Fruit fly (Drosophila melanogaster) whole organism, wandering third instar larva: ENCODE results near the gene Ifrd1.

Source experiments
- Abd-B ChIP-seq: fragments of >200 bp; optimal IDR thresholded peaks from 2 replicates; lab custom pipeline; 2017; ENCODE audit warnings: missing biosample characterization, missing genetic modification characterization
- CG32264 ChIP-seq: fragments of 200-800 bp; sonication (Bioruptor generic); optimal IDR thresholded peaks from 2 replicates; lab custom pipeline; 2016; ENCODE audit warnings: missing biosample characterization, missing genetic modification characterization
- CrebA ChIP-seq: fragments of 200-800 bp; sonication (Bioruptor generic); optimal IDR thresholded peaks from 2 replicates; lab custom pipeline; 2016; ENCODE audit warnings: missing biosample characterization, mild to moderate bottlenecking, missing genetic modification characterization, borderline replicate concordance
- Dfd ChIP-seq: fragments of >200 bp; optimal IDR thresholded peaks from 2 replicates; lab custom pipeline; 2017; ENCODE audit warnings: missing biosample characterization, missing genetic modification characterization
- Dif ChIP-seq: fragments of 200-275, 200-300 bp; sonication (Bioruptor generic); optimal IDR thresholded peaks from 2 replicates; lab custom pipeline; 2018; ENCODE audit warnings: missing biosample characterization, missing genetic modification characterization; ENCODE audit not compliant: partially characterized antibody
- GATAd ChIP-seq: sonication (Bioruptor generic); optimal IDR thresholded peaks from 2 replicates; lab custom pipeline; 2016; ENCODE audit warnings: missing biosample characterization, missing genetic modification characterization
- Hnf4 ChIP-seq: fragments of 200-800 bp; sonication (Bioruptor generic); optimal IDR thresholded peaks from 2 replicates; lab custom pipeline; 2016; ENCODE audit warnings: missing biosample characterization, mild to moderate bottlenecking, missing genetic modification characterization
- Hr78 ChIP-seq: fragments of >200 bp; optimal IDR thresholded peaks from 2 replicates; lab custom pipeline; 2017; ENCODE audit warnings: missing biosample characterization, missing genetic modification characterization
- Hr83 ChIP-seq: fragments of 200-300 bp; sonication (Bioruptor generic); optimal IDR thresholded peaks from 2 replicates; lab custom pipeline; 2016; ENCODE audit warnings: missing biosample characterization, mild to moderate bottlenecking, missing genetic modification characterization, moderate library complexity; ENCODE audit not compliant: poor library complexity, severe bottlenecking
- Myc ChIP-seq: fragments of >200 bp; optimal IDR thresholded peaks from 2 replicates; lab custom pipeline; 2017
- N ChIP-seq: fragments of >200 bp; optimal IDR thresholded peaks from 2 replicates; lab custom pipeline; 2018; ENCODE audit warnings: missing biosample characterization, missing external identifiers, missing genetic modification characterization
- OdsH ChIP-seq: fragments of 200-800 bp; sonication (Bioruptor generic); optimal IDR thresholded peaks from 2 replicates; lab custom pipeline; 2016; ENCODE audit warnings: missing biosample characterization, mild to moderate bottlenecking, missing genetic modification characterization
- Rel ChIP-seq, 2 experiments: fragments of 200-800 bp; sonication (Bioruptor generic) in 1 of 2; optimal IDR thresholded peaks; 2 replicates in 1 of 2; 3 replicates in 1 of 2; lab custom pipeline; 2016 to 2019; ENCODE audit warnings: mild to moderate bottlenecking in 2 of 2, missing biosample characterization in 2 of 2, missing genetic modification characterization in 2 of 2, moderate library complexity in 1 of 2
- Sp1 ChIP-seq: fragments of 200-800 bp; sonication (Bioruptor generic); optimal IDR thresholded peaks from 3 replicates; lab custom pipeline; 2019; ENCODE audit warnings: missing biosample characterization, mild to moderate bottlenecking, missing genetic modification characterization, moderate library complexity
- Vsx2 ChIP-seq: fragments of 200-300, 225-300 bp; sonication (Bioruptor generic); optimal IDR thresholded peaks from 2 replicates; lab custom pipeline; 2018; ENCODE audit warnings: missing biosample characterization, missing genetic modification characterization; ENCODE audit not compliant: partially characterized antibody
- dl ChIP-seq, 2 experiments: fragments of 175-275, 200-275 bp in 1 of 2; fragments of 200-275 bp in 1 of 2; sonication (Bioruptor generic); optimal IDR thresholded peaks; lab custom pipeline; 2018; ENCODE audit warnings: mild to moderate bottlenecking in 2 of 2, missing biosample characterization in 2 of 2, missing genetic modification characterization in 2 of 2, moderate library complexity in 2 of 2; ENCODE audit not compliant: partially characterized antibody in 2 of 2, insufficient read depth in 1 of 2
- foxo ChIP-seq, 2 experiments: fragments of 200-800 bp; sonication (Bioruptor generic); optimal IDR thresholded peaks; 2 replicates in 1 of 2; 3 replicates in 1 of 2; lab custom pipeline; 2016 to 2017; ENCODE audit warnings: missing biosample characterization in 2 of 2, missing genetic modification characterization in 2 of 2
- h ChIP-seq: fragments of 200-800 bp; sonication (Bioruptor generic); optimal IDR thresholded peaks from 3 replicates; lab custom pipeline; 2016; ENCODE audit warnings: missing biosample characterization, mild to moderate bottlenecking, missing genetic modification characterization
- jim ChIP-seq: fragments of 175-275, 200-325 bp; sonication (Bioruptor generic); optimal IDR thresholded peaks from 2 replicates; lab custom pipeline; 2016; ENCODE audit warnings: missing biosample characterization, mild to moderate bottlenecking, missing genetic modification characterization
- lola ChIP-seq: fragments of >200 bp; optimal IDR thresholded peaks from 2 replicates; lab custom pipeline; 2017; ENCODE audit warnings: missing biosample characterization, missing genetic modification characterization
- psq ChIP-seq: fragments of 200-800 bp; sonication (Bioruptor generic); optimal IDR thresholded peaks from 3 replicates; lab custom pipeline; 2017; ENCODE audit warnings: missing biosample characterization, mild to moderate bottlenecking, missing genetic modification characterization, moderate library complexity
- rgr ChIP-seq: fragments of 200-800 bp; sonication (Bioruptor generic); optimal IDR thresholded peaks from 3 replicates; lab custom pipeline; 2016; ENCODE audit warnings: missing biosample characterization, mild to moderate bottlenecking, missing genetic modification characterization
- sv ChIP-seq: fragments of 200-800 bp; sonication (Bioruptor generic); optimal IDR thresholded peaks from 3 replicates; lab custom pipeline; 2016; ENCODE audit warnings: missing biosample characterization, missing genetic modification characterization
- woc ChIP-seq: sonication (Bioruptor generic); optimal IDR thresholded peaks from 2 replicates; lab custom pipeline; 2016; ENCODE audit warnings: missing biosample characterization, mild to moderate bottlenecking, missing genetic modification characterization

Gene Ifrd1

DNA sequence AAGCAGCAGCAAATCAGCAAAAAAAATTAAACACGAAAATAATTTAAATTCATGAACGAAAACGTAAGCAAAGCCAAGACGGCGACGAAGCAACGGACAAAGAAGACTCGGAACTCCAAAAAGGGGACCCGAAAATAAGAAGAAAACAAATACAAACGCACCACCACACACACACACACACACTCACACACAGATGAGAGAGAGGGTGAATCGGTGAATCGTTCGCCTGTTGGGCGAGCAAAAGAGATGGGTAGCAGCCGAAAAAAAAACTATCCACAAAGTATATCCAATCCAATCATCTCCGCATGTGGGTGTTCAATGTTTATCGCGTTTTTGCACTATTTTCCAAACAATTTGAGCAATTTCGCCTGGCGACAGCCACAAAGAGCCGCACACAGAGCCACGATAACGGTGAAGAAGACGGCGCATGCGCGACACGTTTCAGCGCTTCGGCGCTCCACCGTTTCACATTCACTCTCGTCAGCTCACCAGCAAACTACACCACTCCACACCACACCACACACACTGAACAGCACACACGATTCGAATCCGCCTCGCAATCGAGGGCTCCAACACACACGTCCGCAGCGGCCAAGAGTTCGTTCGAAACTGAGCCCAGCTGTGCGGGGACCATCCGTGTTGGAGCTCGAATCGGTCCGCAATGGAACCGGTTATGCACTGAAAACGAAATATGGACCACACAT lies 44.5 kb downstream of the Ifrd1 start, which contains the start of gene Duox:
Gene Duox (minus strand): TSS at position 612 of the 704 bp plus-strand sequence.
- no peak for TF ChIP-seq Hnf4
- peak; percentile 78 for TF ChIP-seq Dif (GFP tag; lab: Kevin White, UChicago)
- peak; percentile 89 for TF ChIP-seq psq (GFP tag; lab: Kevin White, UChicago)
- peak; percentile 74 for TF ChIP-seq Hr83 (GFP tag; lab: Kevin White, UChicago)
- peak; percentile 7 for TF ChIP-seq Vsx2 (GFP tag; lab: Kevin White, UChicago)
- TF ChIP-seq jim: peak; percentile 45
- TF ChIP-seq woc (GFP tag; lab: Kevin White, UChicago): no peak
- peak; percentile 12 to 32 for TF ChIP-seq dl (GFP tag; optimal IDR thresholded peaks at IDR 0.05; lab: Kevin White, UChicago; ENCODE audit: insufficient read depth in 1 of 2, partially characterized antibody in 2 of 2)
- TF ChIP-seq OdsH (GFP tag; lab: Kevin White, UChicago): no peak

DNA sequence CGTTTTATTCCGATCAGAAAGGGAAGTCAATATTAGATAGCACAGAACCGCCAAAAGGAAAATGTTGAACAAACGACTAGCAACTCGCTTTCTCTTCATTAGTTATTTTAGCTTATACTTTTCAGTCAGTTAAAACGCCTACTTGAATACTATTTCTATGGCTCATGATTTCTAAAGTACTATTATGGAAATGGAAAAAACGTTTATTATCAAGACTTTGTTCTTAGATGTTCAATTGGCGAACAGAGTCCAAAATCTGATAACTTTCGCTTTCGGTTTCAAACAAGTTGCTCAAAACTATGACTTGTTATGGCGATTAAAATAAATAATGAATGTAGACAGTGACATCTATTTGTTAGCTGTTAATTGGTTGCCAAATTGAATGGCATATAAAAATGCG lies 48.9 kb downstream of the Ifrd1 start, which contains the start of gene CG3123:
Gene CG3123 (minus strand): TSS at position 101 of the 400 bp plus-strand sequence.
- TF ChIP-seq foxo (GFP tag; optimal IDR thresholded peaks at IDR 0.05; lab: Kevin White, UChicago) (no peak), Sp1 (GFP tag; lab: Kevin White, UChicago) (no peak), psq (GFP tag; lab: Kevin White, UChicago) (no peak), jim (no peak), N (GFP tag; lab: Kevin White, UChicago) (no peak), sv (GFP tag; lab: Kevin White, UChicago) (no peak), lola (GFP tag; lab: Kevin White, UChicago) (no peak), rgr (no peak), Hr78 (no peak), Rel (GFP tag; optimal IDR thresholded peaks at IDR 0.05; lab: Kevin White, UChicago) (no peak), Rel (tag; optimal IDR thresholded peaks at IDR 0.05; lab: Kevin White, UChicago) (no peak), h (GFP tag; lab: Kevin White, UChicago) (no peak), CG32264 (GFP tag; lab: Kevin White, UChicago) (no peak), GATAd (no peak), Myc (lab: Kevin White, UChicago) (no peak), CrebA (no peak), Abd-B (no peak), Dif (GFP tag; lab: Kevin White, UChicago) (no peak), Dfd (GFP tag; lab: Kevin White, UChicago) (no peak)
